Fruit fly (Drosophila melanogaster) whole organism, wandering third instar larva: ENCODE results near the gene CG1801.

ENCODE experiments used
- Abd-B ChIP-seq: fragments of >200 bp; optimal IDR thresholded peaks from 2 replicates; lab custom pipeline; 2017; ENCODE audit warnings: missing biosample characterization, missing genetic modification characterization
- CrebA ChIP-seq: fragments of 200-800 bp; sonication (Bioruptor generic); optimal IDR thresholded peaks from 2 replicates; lab custom pipeline; 2016; ENCODE audit warnings: missing biosample characterization, mild to moderate bottlenecking, missing genetic modification characterization, borderline replicate concordance
- Dfd ChIP-seq: fragments of >200 bp; optimal IDR thresholded peaks from 2 replicates; lab custom pipeline; 2017; ENCODE audit warnings: missing biosample characterization, missing genetic modification characterization
- HLH106 ChIP-seq: fragments of 200-800 bp; optimal IDR thresholded peaks from 3 replicates; lab custom pipeline; 2019; ENCODE audit warnings: missing biosample characterization, mild to moderate bottlenecking, missing genetic modification characterization, moderate library complexity
- Hnf4 ChIP-seq: fragments of 200-800 bp; sonication (Bioruptor generic); optimal IDR thresholded peaks from 2 replicates; lab custom pipeline; 2016; ENCODE audit warnings: missing biosample characterization, mild to moderate bottlenecking, missing genetic modification characterization
- Hr78 ChIP-seq: fragments of >200 bp; optimal IDR thresholded peaks from 2 replicates; lab custom pipeline; 2017; ENCODE audit warnings: missing biosample characterization, missing genetic modification characterization
- Hr83 ChIP-seq: fragments of 200-300 bp; sonication (Bioruptor generic); optimal IDR thresholded peaks from 2 replicates; lab custom pipeline; 2016; ENCODE audit warnings: missing biosample characterization, mild to moderate bottlenecking, missing genetic modification characterization, moderate library complexity; ENCODE audit not compliant: poor library complexity, severe bottlenecking
- Jra ChIP-seq: sonication (Bioruptor generic); optimal IDR thresholded peaks from 2 replicates; lab custom pipeline; 2016; ENCODE audit warnings: missing biosample characterization, missing genetic modification characterization
- Mio ChIP-seq: sonication (Bioruptor generic); optimal IDR thresholded peaks from 2 replicates; lab custom pipeline; 2016; ENCODE audit warnings: missing biosample characterization, missing genetic modification characterization
- Myc ChIP-seq: fragments of >200 bp; optimal IDR thresholded peaks from 2 replicates; lab custom pipeline; 2017
- N ChIP-seq: fragments of >200 bp; optimal IDR thresholded peaks from 2 replicates; lab custom pipeline; 2018; ENCODE audit warnings: missing biosample characterization, missing external identifiers, missing genetic modification characterization
- OdsH ChIP-seq: fragments of 200-800 bp; sonication (Bioruptor generic); optimal IDR thresholded peaks from 2 replicates; lab custom pipeline; 2016; ENCODE audit warnings: missing biosample characterization, mild to moderate bottlenecking, missing genetic modification characterization
- Rel ChIP-seq, 2 experiments: fragments of 200-800 bp; sonication (Bioruptor generic) in 1 of 2; optimal IDR thresholded peaks; 2 replicates in 1 of 2; 3 replicates in 1 of 2; lab custom pipeline; 2016 to 2019; ENCODE audit warnings: mild to moderate bottlenecking in 2 of 2, missing biosample characterization in 2 of 2, missing genetic modification characterization in 2 of 2, moderate library complexity in 1 of 2
- br ChIP-seq: fragments of 200-800 bp; sonication (Bioruptor generic); optimal IDR thresholded peaks from 2 replicates; lab custom pipeline; 2016; ENCODE audit warnings: missing biosample characterization, missing genetic modification characterization
- brk ChIP-seq: fragments of 200-800 bp; sonication (Bioruptor generic); optimal IDR thresholded peaks from 2 replicates; lab custom pipeline; 2016; ENCODE audit warnings: missing biosample characterization, mild to moderate bottlenecking, missing genetic modification characterization
- dl ChIP-seq, 2 experiments: fragments of 175-275, 200-275 bp in 1 of 2; fragments of 200-275 bp in 1 of 2; sonication (Bioruptor generic); optimal IDR thresholded peaks; lab custom pipeline; 2018; ENCODE audit warnings: mild to moderate bottlenecking in 2 of 2, missing biosample characterization in 2 of 2, missing genetic modification characterization in 2 of 2, moderate library complexity in 2 of 2; ENCODE audit not compliant: partially characterized antibody in 2 of 2, insufficient read depth in 1 of 2
- dmrt93B ChIP-seq: fragments of 200-800 bp; sonication (Bioruptor generic); optimal IDR thresholded peaks from 2 replicates; lab custom pipeline; 2018; ENCODE audit warnings: missing biosample characterization, mild to moderate bottlenecking, missing genetic modification characterization
- dsf ChIP-seq: sonication (Bioruptor generic); optimal IDR thresholded peaks from 2 replicates; lab custom pipeline; 2016; ENCODE audit warnings: missing biosample characterization, missing genetic modification characterization, borderline replicate concordance
- ey ChIP-seq: fragments of 200-800 bp; sonication (Bioruptor generic); optimal IDR thresholded peaks from 2 replicates; lab custom pipeline; 2016; ENCODE audit warnings: missing biosample characterization, missing genetic modification characterization
- h ChIP-seq: fragments of 200-800 bp; sonication (Bioruptor generic); optimal IDR thresholded peaks from 3 replicates; lab custom pipeline; 2016; ENCODE audit warnings: missing biosample characterization, mild to moderate bottlenecking, missing genetic modification characterization
- jim ChIP-seq: fragments of 175-275, 200-325 bp; sonication (Bioruptor generic); optimal IDR thresholded peaks from 2 replicates; lab custom pipeline; 2016; ENCODE audit warnings: missing biosample characterization, mild to moderate bottlenecking, missing genetic modification characterization
- psq ChIP-seq: fragments of 200-800 bp; sonication (Bioruptor generic); optimal IDR thresholded peaks from 3 replicates; lab custom pipeline; 2017; ENCODE audit warnings: missing biosample characterization, mild to moderate bottlenecking, missing genetic modification characterization, moderate library complexity
- rgr ChIP-seq: fragments of 200-800 bp; sonication (Bioruptor generic); optimal IDR thresholded peaks from 3 replicates; lab custom pipeline; 2016; ENCODE audit warnings: missing biosample characterization, mild to moderate bottlenecking, missing genetic modification characterization
- tai ChIP-seq: sonication (Bioruptor generic); optimal IDR thresholded peaks from 2 replicates; lab custom pipeline; 2016; ENCODE audit warnings: missing biosample characterization, missing genetic modification characterization
- woc ChIP-seq: sonication (Bioruptor generic); optimal IDR thresholded peaks from 2 replicates; lab custom pipeline; 2016; ENCODE audit warnings: missing biosample characterization, mild to moderate bottlenecking, missing genetic modification characterization

The CG1801 gene

DNA sequence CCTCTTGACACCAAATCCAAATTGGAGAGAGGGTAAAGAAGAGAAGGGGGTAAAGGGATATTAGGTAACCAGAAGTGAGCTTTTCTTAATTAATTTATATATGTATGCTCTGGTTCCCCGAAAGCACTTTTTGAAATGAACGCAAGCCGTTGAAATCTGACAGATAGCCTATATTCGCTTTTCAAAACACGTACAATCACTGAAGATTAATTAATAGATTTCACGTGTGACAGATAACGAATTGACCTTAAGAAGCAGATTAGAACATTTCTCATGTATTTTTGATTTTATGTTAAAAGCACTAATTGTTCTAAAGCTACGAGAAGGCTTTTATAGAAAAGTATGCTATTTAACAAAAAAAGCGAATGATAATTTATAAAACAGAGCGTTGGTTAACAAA is 19.7 kb upstream of the CG1801 start:
- TF ChIP-seq Hr78 (GFP tag; lab: Kevin White, UChicago) (no peak), rgr (GFP tag; lab: Kevin White, UChicago) (no peak), HLH106 (no peak), jim (GFP tag; lab: Kevin White, UChicago) (no peak), N (GFP tag; lab: Kevin White, UChicago) (no peak), Mio (GFP tag; lab: Kevin White, UChicago) (no peak), CrebA (GFP tag; lab: Kevin White, UChicago) (no peak)

dm6 chrX:21334522-21335104 is 17.3 kb upstream of the CG1801 start:
- TF ChIP-seq dl (GFP tag; optimal IDR thresholded peaks at IDR 0.05; lab: Kevin White, UChicago; ENCODE audit: insufficient read depth in 1 of 2, partially characterized antibody in 2 of 2): no peak
- no peak for TF ChIP-seq psq
- no peak for TF ChIP-seq Hr78 (GFP tag; lab: Kevin White, UChicago)
- TF ChIP-seq tai (GFP tag; lab: Kevin White, UChicago): no peak
- no peak for TF ChIP-seq Myc (lab: Kevin White, UChicago)
- TF ChIP-seq Dfd (GFP tag; lab: Kevin White, UChicago): no peak
- no peak for TF ChIP-seq woc (GFP tag; lab: Kevin White, UChicago)
- no peak for TF ChIP-seq Hnf4 (GFP tag; lab: Kevin White, UChicago)
- no peak for TF ChIP-seq ey (GFP tag; lab: Kevin White, UChicago)

DNA sequence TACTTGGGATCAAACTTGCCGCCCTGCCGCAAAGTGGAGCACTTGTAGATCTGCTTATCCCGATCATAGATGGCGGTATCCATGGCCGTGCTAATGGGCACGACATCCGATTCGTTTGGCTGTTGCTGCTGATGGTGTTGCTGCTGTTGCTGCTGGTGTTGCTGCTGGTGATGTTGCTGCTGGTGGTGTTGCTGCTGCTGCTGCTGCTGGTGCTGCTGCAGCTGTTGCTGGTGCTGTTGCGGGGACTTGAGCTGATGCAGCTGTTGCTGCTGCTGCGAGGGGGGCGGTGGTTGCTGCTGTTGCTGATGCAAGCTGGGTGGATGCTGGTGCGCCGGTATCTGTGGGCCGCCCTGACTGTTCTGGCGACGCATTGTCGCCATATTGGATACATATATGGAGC is 15.8 kb upstream of the CG1801 start:
- TF ChIP-seq HLH106 (no peak), Dfd (GFP tag; lab: Kevin White, UChicago) (peak; percentile 93)

- TF ChIP-seq Abd-B (GFP tag; lab: Kevin White, UChicago) (no peak), HLH106 (peak; percentile 4), Jra (GFP tag; lab: Kevin White, UChicago) (peak; percentile 28), h (GFP tag; lab: Kevin White, UChicago) (peak; percentile 33), br (GFP tag; lab: Kevin White, UChicago) (no peak), brk (GFP tag; lab: Kevin White, UChicago) (no peak), Hr83 (GFP tag; lab: Kevin White, UChicago) (no peak), rgr (GFP tag; lab: Kevin White, UChicago) (no peak), ey (GFP tag; lab: Kevin White, UChicago) (no peak), Myc (lab: Kevin White, UChicago) (peak; percentile 30), tai (GFP tag; lab: Kevin White, UChicago) (no peak), dsf (GFP tag; lab: Kevin White, UChicago) (no peak), Mio (GFP tag; lab: Kevin White, UChicago) (no peak), OdsH (GFP tag; lab: Kevin White, UChicago) (no peak), Dfd (GFP tag; lab: Kevin White, UChicago) (peak; percentile 25), dmrt93B (GFP tag; lab: Kevin White, UChicago) (no peak), Hnf4 (GFP tag; lab: Kevin White, UChicago) (no peak), Rel (GFP tag; optimal IDR thresholded peaks at IDR 0.05; lab: Kevin White, UChicago) (no peak), Rel (tag; optimal IDR thresholded peaks at IDR 0.05; lab: Kevin White, UChicago) (peak; percentile 22), CrebA (GFP tag; lab: Kevin White, UChicago) (no peak), woc (GFP tag; lab: Kevin White, UChicago) (no peak)
Observed at dm6 chrX:21323933-21324688, 6.8 kb upstream of the CG1801 start, which contains the start of the genes Dd and CG1486. Gene Dd (minus strand): TSS chrX:21324009. Gene CG1486 (plus strand): TSS chrX:21324046.

dm6 chrX:21323171-21323695 is 5.9 kb upstream of the CG1801 start:
- TF ChIP-seq Rel (GFP tag; optimal IDR thresholded peaks at IDR 0.05; lab: Kevin White, UChicago) (no peak), Rel (tag; optimal IDR thresholded peaks at IDR 0.05; lab: Kevin White, UChicago) (peak; percentile 20), br (GFP tag; lab: Kevin White, UChicago) (no peak), brk (GFP tag; lab: Kevin White, UChicago) (no peak)
